Worm (Caenorhabditis elegans): ENCODE results near the gene fbxb-21.

The fbxb-21 gene

ce11 chrII:1692827-1693226 lies 44.2 kb upstream of the fbxb-21 start, which contains the start of gene fbxc-21:
Gene fbxc-21, minus strand, starts transcription at chrII:1692927.
- TF ChIP-seq ztf-11 (tag; optimal IDR thresholded peaks at IDR 0.05), result no peak

ce11 chrII:1691011-1691410 lies 42.3 kb upstream of the fbxb-21 start, which contains the start of gene fbxc-22:
Gene fbxc-22, minus strand, starts transcription at chrII:1691111.
- no peak for TF ChIP-seq lin-38 (GFP tag; IDR thresholded peaks at IDR 0.05)
- no peak for TF ChIP-seq zip-2 (tag; optimal IDR thresholded peaks at IDR 0.05)
- TF ChIP-seq rbr-2 (tag; optimal IDR thresholded peaks at IDR 0.05), result no peak
- TF ChIP-seq ztf-7 (tag; optimal IDR thresholded peaks at IDR 0.05), result no peak
- TF ChIP-seq F49E8.2 (tag; optimal IDR thresholded peaks at IDR 0.05; ENCODE audit: borderline replicate concordance), result no peak
- no peak for TF ChIP-seq unc-62 (GFP tag; optimal IDR thresholded peaks at IDR 0.05 in 1 of 2)
- no peak for TF ChIP-seq unc-62 (tag; optimal IDR thresholded peaks at IDR 0.05)
- TF ChIP-seq Y75B8A.6 (GFP tag; IDR thresholded peaks at IDR 0.05), result no peak
- no peak for TF ChIP-seq ceh-20 (GFP tag; IDR thresholded peaks at IDR 0.05)
- TF ChIP-seq unc-39 (tag; optimal IDR thresholded peaks at IDR 0.05), result no peak
- TF ChIP-seq nhr-10 (tag; optimal IDR thresholded peaks at IDR 0.05), result no peak
- no peak for TF ChIP-seq F26F4.8 (GFP tag; conservative IDR thresholded peaks at IDR 0.05)

ce11 chrII:1688813-1689212 lies 40.1 kb upstream of the fbxb-21 start, which contains the start of the genes fbxb-18 and fbxb-19:
Gene fbxb-18, minus strand, starts transcription at chrII:1688913.
Gene fbxb-19, minus strand, starts transcription at chrII:1689181.
- TF ChIP-seq ceh-82 (tag; optimal IDR thresholded peaks at IDR 0.05), result no peak
- TF ChIP-seq T26A8.4 (GFP tag; IDR thresholded peaks at IDR 0.05), result no peak
- TF ChIP-seq dpl-1 (GFP tag; optimal IDR thresholded peaks at IDR 0.05), result no peak

- TF ChIP-seq aha-1 (tag), result peak; percentile 39
- no peak for TF ChIP-seq dmd-8 (GFP tag; IDR thresholded peaks at IDR 0.05)
- peak; percentile 53 for TF ChIP-seq duxl-1 (tag; optimal IDR thresholded peaks at IDR 0.05; ENCODE audit: poor library complexity)
- TF ChIP-seq snpc-4 (tag; optimal IDR thresholded peaks at IDR 0.05), result no peak
- no peak for TF ChIP-seq lin-38 (GFP tag; IDR thresholded peaks at IDR 0.05)
These were observed 35.1 kb upstream of the fbxb-21 start, which contains the start of gene fbxb-25 for ce11 chrII:1683742-1684141. Gene fbxb-25, plus strand, starts transcription at chrII:1684042.

ce11 chrII:1682218-1682617 lies 33.5 kb upstream of the fbxb-21 start, which contains the start of gene fbxb-26:
Gene fbxb-26, plus strand, starts transcription at chrII:1682518.
- TF ChIP-seq lin-1 (GFP tag; IDR thresholded peaks at IDR 0.05) (no peak), F10B5.3 (tag; optimal IDR thresholded peaks at IDR 0.05) (no peak), fkh-10 (GFP tag; optimal IDR thresholded peaks at IDR 0.05) (no peak), spr-1 (tag; optimal IDR thresholded peaks at IDR 0.05) (no peak), nhr-6 (tag; optimal IDR thresholded peaks at IDR 0.05) (no peak), daf-12 (tag; optimal IDR thresholded peaks at IDR 0.05) (no peak), zip-2 (tag; optimal IDR thresholded peaks at IDR 0.05) (no peak), lim-7 (GFP tag; IDR thresholded peaks at IDR 0.05) (no peak), daf-8 (GFP tag; IDR thresholded peaks at IDR 0.05) (no peak)

- TF ChIP-seq lin-13 (GFP tag; optimal IDR thresholded peaks at IDR 0.05) (no peak), nhr-28 (tag; optimal IDR thresholded peaks at IDR 0.05) (no peak)
These were observed 30.4 kb upstream of the fbxb-21 start, which contains the start of gene irld-36 for ce11 chrII:1679081-1679480. Gene irld-36, plus strand, starts transcription at chrII:1679381.

- TF ChIP-seq unc-62 (GFP tag; optimal IDR thresholded peaks at IDR 0.05 in 1 of 2) (peak in 1 of 2 experiments; percentile 5), unc-62 (tag; optimal IDR thresholded peaks at IDR 0.05) (no peak), rbr-2 (tag; optimal IDR thresholded peaks at IDR 0.05) (no peak), php-3 (GFP tag; IDR thresholded peaks at IDR 0.05) (no peak)
These were observed 27.4 kb upstream of the fbxb-21 start, which contains the start of gene fbxb-17 for ce11 chrII:1676088-1676487. Gene fbxb-17, plus strand, starts transcription at chrII:1676388.

Data from whole organism, L4 larva.